Worm (Caenorhabditis elegans) whole organism, L1 larva: ENCODE measurements around the gene cls-3.

ENCODE experiments used
- C16A3.4 ChIP-seq: fragments of 150-350 bp; optimal IDR thresholded peaks from 2 replicates; lab custom pipeline; 2014; ENCODE audit warnings: missing biosample characterization, missing genetic modification characterization
- C34B4.2 ChIP-seq: sonication (generic microtip); optimal IDR thresholded peaks from 2 replicates; lab custom pipeline; 2017; ENCODE audit warnings: mild to moderate bottlenecking, missing genetic modification characterization, missing compliant biosample characterization
- aly-2 ChIP-seq: fragments of 150-350 bp; optimal IDR thresholded peaks from 2 replicates; lab custom pipeline; 2014; ENCODE audit warnings: missing biosample characterization, missing genetic modification characterization
- blmp-1 ChIP-seq: fragments of 150-350 bp; optimal IDR thresholded peaks from 2 replicates; lab custom pipeline; 2014; ENCODE audit warnings: missing biosample characterization, missing genetic modification characterization
- ceh-88 ChIP-seq: fragments of 200-800 bp; sonication (Bioruptor generic); IDR thresholded peaks from 2 replicates; pipeline ENCODE4 v1.3.6; 2022; ENCODE audit warnings: missing genetic modification characterization, missing compliant biosample characterization
- ceh-90 ChIP-seq: sonication (generic microtip); optimal IDR thresholded peaks from 2 replicates; lab custom pipeline; 2016; ENCODE audit warnings: missing genetic modification characterization, missing compliant biosample characterization
- ces-1 ChIP-seq: fragments of 150-350 bp; optimal IDR thresholded peaks from 2 replicates; lab custom pipeline; 2014; ENCODE audit warnings: missing biosample characterization, missing genetic modification reagents, missing genetic modification characterization
- dpl-1 ChIP-seq, 3 experiments: fragments of 150-350 bp in 2 of 3; sonication (generic microtip) in 1 of 3; optimal IDR thresholded peaks; 2 replicates each; lab custom pipeline; 2014 to 2017; ENCODE audit warnings: missing biosample characterization in 3 of 3, missing genetic modification characterization in 3 of 3, missing genetic modification reagents in 3 of 3
- dsc-1 ChIP-seq: sonication (generic microtip); optimal IDR thresholded peaks from 2 replicates; lab custom pipeline; 2016; ENCODE audit warnings: mild to moderate bottlenecking, missing genetic modification characterization, missing compliant biosample characterization
- egl-27 ChIP-seq, 2 experiments: fragments of 150-350 bp in 1 of 2; sonication (generic microtip); optimal IDR thresholded peaks; 3 replicates each; lab custom pipeline; 2017 to 2018; ENCODE audit warnings: missing biosample characterization in 2 of 2, missing genetic modification characterization in 2 of 2, missing genetic modification reagents in 2 of 2
- elt-3 ChIP-seq, 6 experiments: fragments of 150-350 bp in 1 of 6; sonication (generic microtip); optimal IDR thresholded peaks; 2 replicates each; lab custom pipeline; 2017 to 2018; ENCODE audit warnings: missing biosample characterization in 6 of 6, missing genetic modification characterization in 6 of 6, inconsistent platforms in 1 of 6
- ets-5 ChIP-seq: fragments of 200-800 bp; sonication (Bioruptor generic); IDR thresholded peaks from 2 replicates; pipeline ENCODE4 v1.3.6; 2022; ENCODE audit warnings: missing genetic modification characterization, missing compliant biosample characterization
- fkh-10 ChIP-seq: sonication (generic microtip); optimal IDR thresholded peaks from 2 replicates; lab custom pipeline; 2017; ENCODE audit warnings: missing biosample characterization, missing genetic modification reagents, missing genetic modification characterization
- fkh-4 ChIP-seq: sonication (generic microtip); optimal IDR thresholded peaks from 2 replicates; lab custom pipeline; 2016; ENCODE audit warnings: missing compliant biosample characterization, missing genetic modification characterization, borderline replicate concordance
- fkh-8 ChIP-seq: sonication (generic microtip); optimal IDR thresholded peaks from 2 replicates; lab custom pipeline; 2016; ENCODE audit warnings: mild to moderate bottlenecking, missing genetic modification characterization, missing compliant biosample characterization
- fos-1 ChIP-seq: fragments of 150-350 bp; optimal IDR thresholded peaks from 2 replicates; lab custom pipeline; 2014; ENCODE audit warnings: missing biosample characterization, missing genetic modification characterization
- hlh-17 ChIP-seq: fragments of 200-800 bp; sonication (Bioruptor generic); optimal IDR thresholded peaks from 2 replicates; lab custom pipeline; 2018; ENCODE audit warnings: missing genetic modification characterization, mild to moderate bottlenecking, missing compliant biosample characterization, moderate library complexity, borderline replicate concordance
- hpl-2 ChIP-seq: fragments of 150-350 bp; optimal IDR thresholded peaks from 2 replicates; lab custom pipeline; 2014; ENCODE audit warnings: missing biosample characterization, missing genetic modification reagents, missing genetic modification characterization
- isw-1 ChIP-seq: fragments of 200-800 bp; sonication (Bioruptor generic); IDR thresholded peaks from 2 replicates; pipeline ENCODE4 v1.3.6; 2022; ENCODE audit warnings: missing genetic modification characterization, missing compliant biosample characterization
- lin-14 ChIP-seq: fragments of 200-800 bp; sonication (Bioruptor generic); optimal IDR thresholded peaks from 2 replicates; lab custom pipeline; 2018; ENCODE audit warnings: mild to moderate bottlenecking, missing genetic modification characterization, moderate library complexity, missing compliant biosample characterization
- lin-15B ChIP-seq: fragments of 150-350 bp; sonication (generic microtip); optimal IDR thresholded peaks from 3 replicates; lab custom pipeline; 2014; ENCODE audit warnings: missing biosample characterization, missing genetic modification characterization
- lin-35 ChIP-seq, 2 experiments: fragments of 150-350 bp; optimal IDR thresholded peaks; 2 replicates each; lab custom pipeline; 2014; ENCODE audit warnings: missing biosample characterization in 2 of 2, missing genetic modification characterization in 2 of 2, missing genetic modification reagents in 2 of 2
- lin-39 ChIP-seq: fragments of 150-350 bp; optimal IDR thresholded peaks from 2 replicates; lab custom pipeline; 2014; ENCODE audit warnings: missing biosample characterization, missing genetic modification reagents, missing genetic modification characterization
- lir-3 ChIP-seq: sonication (generic microtip); optimal IDR thresholded peaks from 2 replicates; lab custom pipeline; 2016; ENCODE audit warnings: mild to moderate bottlenecking, missing genetic modification characterization, moderate library complexity, missing compliant biosample characterization; ENCODE audit not compliant: poor library complexity
- lsy-2 ChIP-seq, 2 experiments: fragments of 150-350 bp; optimal IDR thresholded peaks; 2 replicates each; lab custom pipeline; 2014; ENCODE audit warnings: missing biosample characterization in 2 of 2, missing genetic modification characterization in 2 of 2
- mab-9 ChIP-seq: fragments of 200-800 bp; sonication (Bioruptor generic); IDR thresholded peaks from 2 replicates; pipeline ENCODE4 v1.3.6; 2022; ENCODE audit warnings: missing genetic modification reagents, missing genetic modification characterization, missing compliant biosample characterization
- mdl-1 ChIP-seq, 2 experiments: fragments of 150-350 bp; optimal IDR thresholded peaks; 2 replicates each; lab custom pipeline; 2014 to 2017; ENCODE audit warnings: missing biosample characterization in 2 of 2, missing genetic modification characterization in 2 of 2, inconsistent platforms in 1 of 2
- mef-2 ChIP-seq: fragments of 150-350 bp; optimal IDR thresholded peaks from 2 replicates; lab custom pipeline; 2014; ENCODE audit warnings: missing biosample characterization, missing genetic modification characterization
- mep-1 ChIP-seq: fragments of 150-350 bp; optimal IDR thresholded peaks from 2 replicates; lab custom pipeline; 2014; ENCODE audit warnings: missing biosample characterization, missing genetic modification characterization
- nhr-11 ChIP-seq: fragments of 150-350 bp; optimal IDR thresholded peaks from 2 replicates; lab custom pipeline; 2014; ENCODE audit warnings: missing biosample characterization, missing genetic modification characterization
- nhr-12 ChIP-seq: sonication (generic microtip); optimal IDR thresholded peaks from 2 replicates; lab custom pipeline; 2017; ENCODE audit warnings: missing biosample characterization, missing genetic modification characterization
- nhr-237 ChIP-seq: fragments of 150-350 bp; optimal IDR thresholded peaks from 2 replicates; lab custom pipeline; 2014; ENCODE audit warnings: missing biosample characterization, missing genetic modification characterization
- nhr-71 ChIP-seq: sonication (generic microtip); optimal IDR thresholded peaks from 2 replicates; lab custom pipeline; 2016; ENCODE audit warnings: mild to moderate bottlenecking, missing genetic modification characterization, moderate library complexity, missing compliant biosample characterization
- nhr-77 ChIP-seq: fragments of 150-350 bp; optimal IDR thresholded peaks from 2 replicates; lab custom pipeline; 2014; ENCODE audit warnings: missing biosample characterization, missing genetic modification characterization
- nhr-84 ChIP-seq: sonication (generic microtip); optimal IDR thresholded peaks from 2 replicates; lab custom pipeline; 2017; ENCODE audit warnings: missing biosample characterization, missing genetic modification characterization
- nhr-85 ChIP-seq: sonication (generic microtip); peaks from one replicate; lab custom pipeline; 2016; ENCODE audit warnings: missing genetic modification characterization, inconsistent platforms, missing compliant biosample characterization
- nhr-90 ChIP-seq: sonication (generic microtip); optimal IDR thresholded peaks from 2 replicates; lab custom pipeline; 2016; ENCODE audit warnings: mild to moderate bottlenecking, missing genetic modification characterization, missing compliant biosample characterization; ENCODE audit not compliant: poor library complexity
- pag-3 ChIP-seq: sonication (generic microtip); optimal IDR thresholded peaks from 2 replicates; lab custom pipeline; 2017; ENCODE audit warnings: missing genetic modification characterization, mild to moderate bottlenecking, missing compliant biosample characterization, antibody characterized with exemption, borderline replicate concordance; ENCODE audit not compliant: insufficient read depth
- skn-1 ChIP-seq: fragments of 150-350 bp; optimal IDR thresholded peaks from 2 replicates; lab custom pipeline; 2014; ENCODE audit warnings: missing biosample characterization, missing genetic modification characterization
- snu-23 ChIP-seq: sonication (generic microtip); optimal IDR thresholded peaks from 2 replicates; lab custom pipeline; 2016; ENCODE audit warnings: missing genetic modification characterization, missing compliant biosample characterization
- sox-4 ChIP-seq: sonication (generic microtip); optimal IDR thresholded peaks from 2 replicates; lab custom pipeline; 2016; ENCODE audit warnings: missing genetic modification characterization, missing compliant biosample characterization
- sptf-1 ChIP-seq: fragments of 150-350 bp; optimal IDR thresholded peaks from 2 replicates; lab custom pipeline; 2014; ENCODE audit warnings: missing biosample characterization, missing genetic modification characterization
- swsn-7 ChIP-seq: sonication (generic microtip); optimal IDR thresholded peaks from 2 replicates; lab custom pipeline; 2016; ENCODE audit warnings: missing genetic modification characterization, missing compliant biosample characterization
- tbx-2 ChIP-seq: sonication (generic microtip); optimal IDR thresholded peaks from 2 replicates; lab custom pipeline; 2016; ENCODE audit warnings: missing genetic modification characterization, missing compliant biosample characterization
- unc-30 ChIP-seq: sonication (generic microtip); optimal IDR thresholded peaks from 2 replicates; lab custom pipeline; 2017; ENCODE audit warnings: missing biosample characterization, missing genetic modification characterization
- unc-62 ChIP-seq: fragments of 150-350 bp; optimal IDR thresholded peaks from 2 replicates; lab custom pipeline; 2014; ENCODE audit warnings: missing biosample characterization, missing genetic modification reagents, missing genetic modification characterization
- zag-1 ChIP-seq: fragments of 150-350 bp; optimal IDR thresholded peaks from 2 replicates; lab custom pipeline; 2014; ENCODE audit warnings: missing biosample characterization, missing genetic modification characterization

The cls-3 gene

DNA sequence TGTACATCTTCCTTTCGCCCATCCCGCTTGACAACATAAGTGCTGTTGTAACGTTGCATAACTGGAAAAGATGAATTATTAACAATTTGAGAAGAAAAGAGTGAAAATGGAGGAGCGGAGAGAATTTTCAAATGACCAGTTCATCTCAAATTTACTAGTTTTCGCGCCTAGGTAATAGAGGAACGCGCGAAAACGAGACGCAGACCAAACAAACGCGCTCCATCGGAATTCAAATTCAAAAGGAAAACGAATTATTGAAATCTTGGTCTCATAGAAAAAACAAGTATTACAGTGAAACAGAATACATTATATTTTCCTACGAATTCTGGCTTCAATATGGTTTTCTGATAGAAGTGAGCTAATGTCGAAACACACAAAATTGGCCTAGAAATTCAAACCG, 37.3 kb upstream of the cls-3 start (continued):
- TF ChIP-seq C16A3.4 (tag; lab: Kevin White, UChicago), result peak; percentile 69
- TF ChIP-seq dpl-1 (GFP tag; optimal IDR thresholded peaks at IDR 0.05; lab: Kevin White, UChicago), result peak; percentile 90 to 94 (median 92)
- TF ChIP-seq pag-3 (tag; lab: Kevin White, UChicago), result no peak
- TF ChIP-seq nhr-71, result peak; percentile 66
- TF ChIP-seq zag-1, result no peak
- peak; percentile 31 for TF ChIP-seq swsn-7 (tag; lab: Kevin White, UChicago)
- no peak for TF ChIP-seq fkh-4
- no peak for TF ChIP-seq unc-62 (GFP tag; lab: Kevin White, UChicago)
- no peak for TF ChIP-seq unc-30
- TF ChIP-seq mab-9 (GFP tag; lab: Robert Waterston, UW), result no peak
- TF ChIP-seq snu-23 (GFP tag; lab: Kevin White, UChicago), result peak; percentile 55
- TF ChIP-seq aly-2 (tag; lab: Kevin White, UChicago), result no peak
- TF ChIP-seq nhr-85, result peak; percentile 56
- peak; percentile 10 for TF ChIP-seq skn-1 (tag; lab: Kevin White, UChicago)
- no peak for TF ChIP-seq ces-1 (GFP tag; lab: Kevin White, UChicago)
- no peak for TF ChIP-seq sptf-1 (tag; lab: Kevin White, UChicago)
- TF ChIP-seq mef-2 (tag; lab: Kevin White, UChicago), result no peak
- TF ChIP-seq lin-14 (GFP tag; lab: Kevin White, UChicago), result peak; percentile 61
- TF ChIP-seq C34B4.2 (tag; lab: Kevin White, UChicago), result no peak
- no peak for TF ChIP-seq ceh-88 (GFP tag; lab: Robert Waterston, UW)
- TF ChIP-seq nhr-77 (tag; lab: Kevin White, UChicago), result peak; percentile 46
- TF ChIP-seq hlh-17 (GFP tag; lab: Kevin White, UChicago), result no peak
- TF ChIP-seq fos-1, result no peak
- TF ChIP-seq sox-4 (tag; lab: Kevin White, UChicago), result no peak
- TF ChIP-seq hpl-2 (GFP tag; lab: Kevin White, UChicago), result no peak
- no peak for TF ChIP-seq dsc-1 (tag; lab: Kevin White, UChicago)
- TF ChIP-seq mep-1 (tag; lab: Kevin White, UChicago), result peak; percentile 76
- TF ChIP-seq isw-1 (GFP tag; lab: Robert Waterston, UW), result no peak
- TF ChIP-seq fkh-8, result peak; percentile 28
- TF ChIP-seq nhr-90 (tag; lab: Kevin White, UChicago), result no peak
- TF ChIP-seq ets-5 (GFP tag; lab: Robert Waterston, UW), result no peak
- no peak for TF ChIP-seq ceh-90 (tag; lab: Kevin White, UChicago)
- TF ChIP-seq lin-15B (tag; lab: Kevin White, UChicago), result peak; percentile 58
- TF ChIP-seq blmp-1 (tag; lab: Kevin White, UChicago), result peak; percentile 61
- TF ChIP-seq egl-27 (tag; optimal IDR thresholded peaks at IDR 0.05; lab: Kevin White, UChicago), result no peak
- TF ChIP-seq nhr-11 (tag; lab: Kevin White, UChicago), result no peak
- no peak for TF ChIP-seq fkh-10 (GFP tag; lab: Kevin White, UChicago)
- TF ChIP-seq nhr-12 (tag; lab: Kevin White, UChicago), result no peak
- TF ChIP-seq mdl-1 (tag; optimal IDR thresholded peaks at IDR 0.05; lab: Kevin White, UChicago), result no peak
- TF ChIP-seq nhr-84 (tag; lab: Kevin White, UChicago), result no peak
- no peak for TF ChIP-seq lir-3 (tag; lab: Kevin White, UChicago)
- TF ChIP-seq elt-3 (tag; optimal IDR thresholded peaks at IDR 0.05; lab: Kevin White, UChicago), result no peak
- peak; percentile 50 to 86 for TF ChIP-seq lsy-2 (tag; optimal IDR thresholded peaks at IDR 0.05; lab: Kevin White, UChicago)
- TF ChIP-seq lin-39 (tag; lab: Kevin White, UChicago), result no peak
- peak; percentile 88 to 95 for TF ChIP-seq lin-35 (GFP tag; optimal IDR thresholded peaks at IDR 0.05; lab: Kevin White, UChicago)
- peak; percentile 11 for TF ChIP-seq tbx-2
- TF ChIP-seq nhr-237 (tag; lab: Kevin White, UChicago), result no peak
